Fruit fly (Drosophila melanogaster): ENCODE results near the gene brv1.

dm6 chr3L:19503770-19504169, 17.5 kb upstream of the brv1 start, which contains the start of gene CG9452:
- TF ChIP-seq h (optimal IDR thresholded peaks at IDR 0.05), result no peak
- no peak for TF ChIP-seq insv (optimal IDR thresholded peaks at IDR 0.05)
- no peak for TF ChIP-seq Myc (optimal IDR thresholded peaks at IDR 0.05)

Data from Kc167 (cell line).